Worm (Caenorhabditis elegans): ENCODE measurements around the gene arcp-1.

DNA sequence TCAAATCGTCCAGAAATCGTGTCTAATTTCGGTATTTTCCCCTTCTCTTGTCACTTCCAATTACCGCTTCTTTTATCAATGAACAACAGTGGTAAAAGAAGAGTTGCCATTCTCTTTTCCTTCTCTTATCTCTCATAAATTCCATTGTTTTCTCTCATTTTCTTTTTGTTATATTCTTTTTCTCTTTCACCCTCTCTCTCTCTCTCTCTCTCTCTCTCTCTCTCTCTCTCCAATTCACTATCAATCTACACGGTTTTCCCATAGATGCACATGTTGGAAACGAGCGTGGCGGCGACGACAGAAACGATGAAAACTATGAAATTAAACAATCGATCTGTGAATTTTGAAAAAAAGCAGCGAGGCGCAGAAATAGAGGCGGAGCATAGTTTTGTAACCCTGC lies 40.0 kb upstream of the arcp-1 start:
- TF ChIP-seq dao-5 (tag; optimal IDR thresholded peaks at IDR 0.05) (no peak), him-1 (tag; optimal IDR thresholded peaks at IDR 0.05) (no peak)
